Worm (Caenorhabditis elegans) whole organism, late embryonic: ENCODE data around the gene ule-5.

Experiments used
- ama-1 ChIP-seq: fragments of 150-350 bp; optimal IDR thresholded peaks from 2 replicates; lab custom pipeline; 2014
- ceh-18 ChIP-seq: sonication (generic microtip); optimal IDR thresholded peaks from 2 replicates; lab custom pipeline; 2016; ENCODE audit warnings: missing genetic modification characterization, missing compliant biosample characterization
- ceh-45 ChIP-seq: fragments of 200-800 bp; sonication (Bioruptor generic); IDR thresholded peaks from 2 replicates; pipeline ENCODE4 v1.3.6; 2022; ENCODE audit warnings: missing genetic modification reagents, missing genetic modification characterization, missing compliant biosample characterization
- ceh-6 ChIP-seq: fragments of 200-800 bp; sonication (Bioruptor generic); optimal IDR thresholded peaks from 2 replicates; lab custom pipeline; 2018; ENCODE audit warnings: mild to moderate bottlenecking, missing genetic modification characterization, missing compliant biosample characterization
- ceh-9 ChIP-seq: sonication (generic microtip); optimal IDR thresholded peaks from 2 replicates; lab custom pipeline; 2016; ENCODE audit warnings: mild to moderate bottlenecking, missing genetic modification characterization, inconsistent platforms, missing compliant biosample characterization
- dmd-4 ChIP-seq: sonication (generic microtip); optimal IDR thresholded peaks from 2 replicates; lab custom pipeline; 2016; ENCODE audit warnings: borderline replicate concordance, missing genetic modification characterization, missing compliant biosample characterization
- elt-2 ChIP-seq: sonication (generic microtip); optimal IDR thresholded peaks from 2 replicates; lab custom pipeline; 2016; ENCODE audit warnings: missing genetic modification reagents, missing genetic modification characterization, missing compliant biosample characterization
- elt-4 ChIP-seq: sonication (generic microtip); optimal IDR thresholded peaks from 2 replicates; lab custom pipeline; 2016; ENCODE audit warnings: missing genetic modification characterization, missing compliant biosample characterization
- fax-1 ChIP-seq: sonication (generic microtip); optimal IDR thresholded peaks from 2 replicates; lab custom pipeline; 2016; ENCODE audit warnings: missing genotype, missing genetic modification characterization, missing compliant biosample characterization
- fkh-10 ChIP-seq: fragments of 150-350 bp; optimal IDR thresholded peaks from 2 replicates; lab custom pipeline; 2014; ENCODE audit warnings: missing biosample characterization, missing genetic modification reagents, missing genetic modification characterization
- hlh-30 ChIP-seq: sonication (generic microtip); optimal IDR thresholded peaks from 2 replicates; lab custom pipeline; 2017; ENCODE audit warnings: antibody characterized with exemption, missing genetic modification characterization, missing compliant biosample characterization; ENCODE audit not compliant: insufficient read depth
- pha-4 ChIP-seq: fragments of 150-350 bp; optimal IDR thresholded peaks from 2 replicates; lab custom pipeline; 2018; ENCODE audit warnings: missing biosample characterization, missing genetic modification reagents, missing genetic modification characterization
- sox-2 ChIP-seq: fragments of 200-800 bp; sonication (Bioruptor generic); IDR thresholded peaks from 2 replicates; pipeline ENCODE4 v1.3.6; 2022; ENCODE audit warnings: missing genetic modification reagents, missing genetic modification characterization, missing compliant biosample characterization
- sox-4 ChIP-seq: sonication (generic microtip); optimal IDR thresholded peaks from 2 replicates; lab custom pipeline; 2017; ENCODE audit warnings: mild to moderate bottlenecking, missing genetic modification characterization, inconsistent platforms, missing compliant biosample characterization

DNA sequence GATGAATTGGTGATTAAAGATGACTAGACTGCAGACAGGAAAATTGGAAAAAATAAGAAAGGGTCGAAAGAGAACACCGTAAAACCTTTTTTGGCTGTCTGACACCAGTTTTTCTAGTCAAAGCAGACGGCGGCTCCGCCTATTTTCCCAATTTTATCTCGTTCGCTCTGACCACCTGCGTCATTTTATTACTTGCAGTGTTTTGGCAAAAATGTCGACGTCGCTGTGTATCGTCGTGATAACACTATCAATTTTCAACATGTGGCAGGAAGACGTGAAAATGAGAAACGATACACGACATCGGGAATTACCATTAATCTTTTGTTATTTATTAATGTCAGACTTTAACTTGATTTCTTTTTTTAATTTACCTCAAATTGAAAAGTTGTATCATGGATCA lies 27.1 kb downstream of the ule-5 start, which contains the start of gene Y62H9A.15:
- TF ChIP-seq fkh-10 (GFP tag; lab: Kevin White, UChicago): no peak
- TF ChIP-seq ceh-45 (GFP tag; lab: Robert Waterston, UW): no peak
- no peak for TF ChIP-seq ceh-18 (tag; lab: Kevin White, UChicago)
- TF ChIP-seq ama-1 (lab: Kevin White, UChicago): no peak
- peak; percentile 60 for TF ChIP-seq elt-2 (tag; lab: Kevin White, UChicago)
- no peak for TF ChIP-seq dmd-4 (tag; lab: Kevin White, UChicago)
- no peak for TF ChIP-seq sox-4 (tag; lab: Kevin White, UChicago)
- no peak for TF ChIP-seq sox-2 (GFP tag; lab: Robert Waterston, UW)
- no peak for TF ChIP-seq fax-1 (tag; lab: Kevin White, UChicago)
- no peak for TF ChIP-seq elt-4 (tag; lab: Kevin White, UChicago)
- TF ChIP-seq ceh-6 (GFP tag; lab: Kevin White, UChicago): no peak
- no peak for TF ChIP-seq hlh-30 (tag; lab: Kevin White, UChicago)
- TF ChIP-seq pha-4: no peak
- TF ChIP-seq ceh-9: no peak
